Fruit fly (Drosophila melanogaster) whole organism, embryonic: Measurements from ENCODE around the gene Cpr30B.
A peak's percentile ranks its signal among the peaks of the same experiment; 100 is the strongest.

Experiments
- Atf6 ChIP-seq: fragments of 200-800 bp; sonication (Bioruptor generic); IDR thresholded peaks from 2 replicates; pipeline ENCODE4 v1.3.6; 2022; ENCODE audit warnings: missing biosample characterization, missing genetic modification characterization
- CG11560 ChIP-seq: fragments of 200-800 bp; sonication (Bioruptor generic); IDR thresholded peaks from 3 replicates; pipeline ENCODE4 v1.3.6; 2022; ENCODE audit warnings: missing biosample characterization, missing genetic modification characterization
- CG12744 ChIP-seq: fragments of 200-800 bp; sonication (Bioruptor generic); optimal IDR thresholded peaks from 2 replicates; lab custom pipeline; 2016; ENCODE audit warnings: missing biosample characterization, missing genetic modification characterization
- CG13123 ChIP-seq: fragments of 200-800 bp; sonication (Bioruptor generic); optimal IDR thresholded peaks from 2 replicates; lab custom pipeline; 2016; ENCODE audit warnings: missing biosample characterization, missing genetic modification characterization
- CG13624 ChIP-seq: fragments of 200-800 bp; sonication (Bioruptor generic); optimal IDR thresholded peaks from 2 replicates; lab custom pipeline; 2016; ENCODE audit warnings: missing biosample characterization, missing genetic modification characterization
- CG13775 ChIP-seq: fragments of 200-800 bp; sonication (Bioruptor generic); optimal IDR thresholded peaks from 3 replicates; lab custom pipeline; 2017; ENCODE audit warnings: missing biosample characterization, mild to moderate bottlenecking, missing genetic modification characterization
- CG14667 ChIP-seq: fragments of 200-800 bp; sonication (Bioruptor generic); IDR thresholded peaks from 2 replicates; pipeline ENCODE4 v1.3.6; 2022; ENCODE audit warnings: missing biosample characterization, missing genetic modification characterization
- CG14860 ChIP-seq: fragments of 200-800 bp; sonication (Bioruptor generic); IDR thresholded peaks from 3 replicates; pipeline ENCODE4 v1.3.6; 2022; ENCODE audit warnings: missing biosample characterization, missing genetic modification characterization; ENCODE audit not compliant: partially characterized antibody
- CG1529 ChIP-seq: fragments of 200-800 bp; sonication (Bioruptor generic); optimal IDR thresholded peaks from 3 replicates; lab custom pipeline; 2018; ENCODE audit warnings: missing biosample characterization, missing genetic modification characterization
- CG15601 ChIP-seq: fragments of 200-800 bp; sonication (Bioruptor generic); optimal IDR thresholded peaks from 3 replicates; lab custom pipeline; 2019; ENCODE audit warnings: missing biosample characterization, mild to moderate bottlenecking, missing genetic modification characterization, moderate library complexity
- CG15696 ChIP-seq: fragments of 200-800 bp; sonication (Bioruptor generic); optimal IDR thresholded peaks from 2 replicates; lab custom pipeline; 2019; ENCODE audit warnings: missing biosample characterization, mild to moderate bottlenecking, missing genetic modification characterization, moderate library complexity
- CG18476 ChIP-seq: fragments of 200-800 bp; sonication (Bioruptor generic); optimal IDR thresholded peaks from 2 replicates; lab custom pipeline; 2016; ENCODE audit warnings: missing biosample characterization, mild to moderate bottlenecking, missing genetic modification characterization
- CG32532 ChIP-seq: fragments of 200-800 bp; sonication (Bioruptor generic); IDR thresholded peaks from 2 replicates; pipeline ENCODE4 v1.3.6; 2022; ENCODE audit warnings: missing biosample characterization, missing genetic modification characterization
- CG33213 ChIP-seq: fragments of 200-800 bp; sonication (Bioruptor generic); optimal IDR thresholded peaks from 3 replicates; lab custom pipeline; 2016; ENCODE audit warnings: missing biosample characterization, missing genetic modification characterization
- CG4282 ChIP-seq: fragments of 200-800 bp; sonication (Bioruptor generic); optimal IDR thresholded peaks from 2 replicates; lab custom pipeline; 2016; ENCODE audit warnings: missing biosample characterization, missing genetic modification characterization
- CG6683 ChIP-seq: fragments of 200-800 bp; sonication (Bioruptor generic); optimal IDR thresholded peaks from 2 replicates; lab custom pipeline; 2017; ENCODE audit warnings: missing biosample characterization, mild to moderate bottlenecking, missing genetic modification characterization, missing genetic modification reagents
- CG6791 ChIP-seq: fragments of 200-800 bp; sonication (Bioruptor generic); IDR thresholded peaks from 3 replicates; pipeline ENCODE4 v1.3.6; 2022; ENCODE audit warnings: missing biosample characterization, missing genetic modification characterization; ENCODE audit not compliant: partially characterized antibody
- CG7987 ChIP-seq: fragments of 200-800 bp; sonication (Bioruptor generic); optimal IDR thresholded peaks from 2 replicates; lab custom pipeline; 2018; ENCODE audit warnings: missing biosample characterization, mild to moderate bottlenecking, missing genetic modification characterization, moderate library complexity
- CG8290 ChIP-seq, 3 experiments: fragments of 200-800 bp; sonication (Bioruptor generic); optimal IDR thresholded peaks; 2 replicates each; lab custom pipeline; 2016 to 2019; ENCODE audit warnings: missing biosample characterization in 3 of 3, missing genetic modification characterization in 3 of 3, mild to moderate bottlenecking in 2 of 3, moderate library complexity in 1 of 3
- CG9437 ChIP-seq: fragments of 200-800 bp; sonication (Bioruptor generic); optimal IDR thresholded peaks from 2 replicates; lab custom pipeline; 2018; ENCODE audit warnings: missing biosample characterization, mild to moderate bottlenecking, missing genetic modification characterization
- Dll ChIP-seq: fragments of 200-800 bp; sonication (Bioruptor generic); IDR thresholded peaks from 4 replicates; pipeline ENCODE4 v1.3.6; 2022; ENCODE audit warnings: missing biosample characterization, missing genetic modification characterization; ENCODE audit not compliant: partially characterized antibody
- Ets97D ChIP-seq: fragments of 200-800 bp; sonication (Bioruptor generic); optimal IDR thresholded peaks from 3 replicates; lab custom pipeline; 2016; ENCODE audit warnings: missing biosample characterization, missing genetic modification characterization
- GATAe ChIP-seq: fragments of 200-800 bp; sonication (Bioruptor generic); conservative IDR thresholded peaks from 2 replicates; pipeline ENCODE4 v1.3.6; 2022; ENCODE audit warnings: missing biosample characterization, missing genetic modification characterization
- H15 ChIP-seq: fragments of 200-800 bp; sonication (Bioruptor generic); IDR thresholded peaks from 3 replicates; pipeline ENCODE4 v1.3.6; 2022; ENCODE audit warnings: missing biosample characterization, missing genetic modification characterization
- HLH4C ChIP-seq: fragments of 200-800 bp; sonication (Bioruptor generic); IDR thresholded peaks from 3 replicates; pipeline ENCODE4 v1.3.6; 2022; ENCODE audit warnings: missing biosample characterization, missing genetic modification characterization; ENCODE audit not compliant: partially characterized antibody
- HLHmδ ChIP-seq: fragments of 200-800 bp; sonication (Bioruptor generic); optimal IDR thresholded peaks from 2 replicates; lab custom pipeline; 2018; ENCODE audit warnings: missing biosample characterization, mild to moderate bottlenecking, missing genetic modification characterization, moderate library complexity
- Mes4 ChIP-seq: fragments of 200-800 bp; sonication (Bioruptor generic); optimal IDR thresholded peaks from 2 replicates; lab custom pipeline; 2016; ENCODE audit warnings: missing biosample characterization, missing genetic modification characterization
- PHDP ChIP-seq: fragments of 200-800 bp; sonication (Bioruptor generic); optimal IDR thresholded peaks from 3 replicates; lab custom pipeline; 2018; ENCODE audit warnings: missing biosample characterization, mild to moderate bottlenecking, missing genetic modification characterization, moderate library complexity
- Rfx ChIP-seq: fragments of 200-800 bp; sonication (Bioruptor generic); IDR thresholded peaks from 2 replicates; pipeline ENCODE4 v1.3.6; 2022; ENCODE audit warnings: missing biosample characterization, missing genetic modification characterization
- Scr ChIP-seq: fragments of 200-800 bp; sonication (Bioruptor generic); IDR thresholded peaks from 2 replicates; pipeline ENCODE4 v1.3.6; 2022; ENCODE audit warnings: missing biosample characterization, missing genetic modification characterization; ENCODE audit not compliant: partially characterized antibody
- btn ChIP-seq: fragments of 200-800 bp; sonication (Bioruptor generic); optimal IDR thresholded peaks from 2 replicates; lab custom pipeline; 2016; ENCODE audit warnings: missing biosample characterization, missing genetic modification characterization
- cad ChIP-seq: fragments of >200 bp; optimal IDR thresholded peaks from 2 replicates; lab custom pipeline; 2017; ENCODE audit warnings: missing biosample characterization, missing genetic modification characterization
- crol ChIP-seq: fragments of 200-800 bp; sonication (Bioruptor generic); IDR thresholded peaks from 2 replicates; pipeline ENCODE4 v1.3.6; 2022; ENCODE audit warnings: missing biosample characterization, missing genetic modification characterization
- dysf ChIP-seq: fragments of 200-800 bp; sonication (Bioruptor generic); IDR thresholded peaks from 3 replicates; pipeline ENCODE4 v1.3.6; 2022; ENCODE audit warnings: missing biosample characterization, missing genetic modification characterization
- emc ChIP-seq: fragments of 200-800 bp; sonication (Bioruptor generic); optimal IDR thresholded peaks from 2 replicates; lab custom pipeline; 2016; ENCODE audit warnings: missing biosample characterization, missing genetic modification characterization
- ewg ChIP-seq: fragments of 200-800 bp; sonication (Bioruptor generic); optimal IDR thresholded peaks from 3 replicates; lab custom pipeline; 2017; ENCODE audit warnings: mild to moderate bottlenecking, missing biosample characterization, missing genetic modification reagents, missing genetic modification characterization
- fd3F ChIP-seq: fragments of 200-800 bp; sonication (Bioruptor generic); optimal IDR thresholded peaks from 2 replicates; lab custom pipeline; 2018; ENCODE audit warnings: missing biosample characterization, mild to moderate bottlenecking, missing genetic modification characterization, moderate library complexity
- fru ChIP-seq: fragments of >200 bp; optimal IDR thresholded peaks from 2 replicates; lab custom pipeline; 2017
- grau ChIP-seq: fragments of 200-800 bp; optimal IDR thresholded peaks from 3 replicates; lab custom pipeline; 2019; ENCODE audit warnings: missing biosample characterization, mild to moderate bottlenecking, missing genetic modification characterization, moderate library complexity
- gt ChIP-seq: fragments of 200-800 bp; sonication (Bioruptor generic); IDR thresholded peaks from 2 replicates; pipeline ENCODE4 v1.3.6; 2022; ENCODE audit warnings: missing biosample characterization, missing genetic modification characterization
- kni ChIP-seq: fragments of 200-800 bp; sonication (Bioruptor generic); optimal IDR thresholded peaks from 3 replicates; lab custom pipeline; 2017; ENCODE audit warnings: mild to moderate bottlenecking, missing biosample characterization, missing genetic modification reagents, missing genetic modification characterization
- lbe ChIP-seq: fragments of 200-800 bp; sonication (Bioruptor generic); optimal IDR thresholded peaks from 2 replicates; lab custom pipeline; 2016; ENCODE audit warnings: missing biosample characterization, mild to moderate bottlenecking, missing genetic modification characterization
- mirr ChIP-seq: fragments of 200-800 bp; sonication (Bioruptor generic); optimal IDR thresholded peaks from 3 replicates; lab custom pipeline; 2018; ENCODE audit warnings: missing biosample characterization, mild to moderate bottlenecking, missing genetic modification characterization
- nmo ChIP-seq: fragments of 200-800 bp; sonication (Bioruptor generic); optimal IDR thresholded peaks from 2 replicates; lab custom pipeline; 2018; ENCODE audit warnings: missing biosample characterization, mild to moderate bottlenecking, missing genetic modification characterization, moderate library complexity
- peb ChIP-seq: fragments of 200-800 bp; sonication (Bioruptor generic); IDR thresholded peaks from 2 replicates; pipeline ENCODE4 v1.3.6; 2022; ENCODE audit warnings: missing biosample characterization, missing genetic modification characterization
- ranshi ChIP-seq: fragments of 200-800 bp; sonication (Bioruptor generic); IDR thresholded peaks from 2 replicates; pipeline ENCODE4 v1.3.6; 2022; ENCODE audit warnings: missing biosample characterization, missing genetic modification characterization
- twi ChIP-seq: fragments of 200-800 bp; optimal IDR thresholded peaks from 2 replicates; lab custom pipeline; 2019; ENCODE audit warnings: missing biosample characterization, mild to moderate bottlenecking, missing genetic modification characterization, moderate library complexity
- unc-4 ChIP-seq: fragments of 200-800 bp; sonication (Bioruptor generic); IDR thresholded peaks from 2 replicates; pipeline ENCODE4 v1.3.6; 2022; ENCODE audit warnings: missing biosample characterization, missing genetic modification characterization; ENCODE audit not compliant: partially characterized antibody
- yki ChIP-seq: fragments of >200 bp; optimal IDR thresholded peaks from 3 replicates; lab custom pipeline; 2018

Cpr30B gene

DNA sequence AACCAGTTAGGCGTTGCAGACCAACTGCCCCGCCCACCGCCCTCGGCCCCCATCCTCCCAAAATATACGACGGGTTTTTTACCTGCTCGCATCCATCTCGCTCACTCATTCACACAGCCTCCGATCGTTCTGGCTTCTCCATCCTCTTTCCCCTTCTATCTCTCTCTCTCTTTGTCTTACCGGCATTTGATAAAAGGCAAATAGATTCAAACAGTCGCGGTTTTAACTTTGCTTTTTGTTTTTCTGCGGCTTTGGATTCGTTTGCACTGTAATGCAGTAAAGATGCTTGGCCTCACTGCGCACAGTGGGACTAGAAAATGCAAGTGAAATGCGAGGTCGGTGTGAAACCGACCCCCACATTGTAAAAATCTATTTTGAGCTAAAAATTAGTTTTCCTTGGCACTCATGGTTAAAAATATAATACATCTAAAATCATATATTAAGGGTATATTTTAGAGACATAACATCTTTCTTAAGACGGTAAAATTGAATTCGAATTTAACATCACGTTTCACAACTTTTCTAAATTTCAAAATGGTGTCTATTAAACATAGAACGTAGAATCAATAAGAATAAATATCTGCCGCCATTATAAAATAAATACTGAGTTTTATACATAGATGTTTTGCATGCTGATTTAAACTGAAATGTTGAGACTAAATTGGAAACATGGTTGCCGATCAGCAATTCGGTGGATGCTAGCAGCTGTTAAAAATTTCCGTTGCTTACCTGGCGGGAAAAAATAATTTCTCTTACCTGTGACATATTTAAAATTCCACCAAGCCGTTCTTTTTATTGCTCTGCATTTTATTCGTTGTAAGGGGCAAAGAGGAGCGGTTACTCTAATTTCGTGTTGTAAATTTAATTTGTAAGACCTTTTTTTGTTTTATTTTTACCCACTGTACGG, 46.0 kb upstream of the Cpr30B start (continued):
- TF ChIP-seq CG18476 (peak; percentile 10), GATAe (GFP tag; lab: Robert Waterston, UW) (no peak), Atf6 (GFP tag; lab: Robert Waterston, UW) (no peak), CG6683 (no peak), dysf (GFP tag; lab: Robert Waterston, UW) (no peak), CG11560 (no peak), Scr (no peak), lbe (GFP tag; lab: Kevin White, UChicago) (no peak), CG4282 (peak; percentile 27), HLH4C (GFP tag; lab: Robert Waterston, UW) (no peak), Ets97D (GFP tag; lab: Kevin White, UChicago) (no peak), H15 (no peak), Mes4 (GFP tag; lab: Kevin White, UChicago) (no peak), CG6791 (no peak), nmo (peak; percentile 16), CG14860 (GFP tag; lab: Robert Waterston, UW) (no peak), emc (no peak), grau (tag; lab: Kevin White, UChicago) (no peak), CG33213 (GFP tag; lab: Kevin White, UChicago) (no peak), mirr (no peak), CG14667 (GFP tag; lab: Robert Waterston, UW) (peak; percentile 10; the same call in 1 of the 2 replicates), Dll (no peak; the same call in 3 of the 4 replicates), crol (GFP tag; lab: Robert Waterston, UW) (peak; percentile 84), kni (peak; percentile 40), peb (GFP tag; lab: Robert Waterston, UW) (no peak), ewg (GFP tag; lab: Kevin White, UChicago) (no peak), PHDP (tag; lab: Kevin White, UChicago) (no peak), gt (GFP tag; lab: Robert Waterston, UW) (no peak), CG8290 (GFP tag; optimal IDR thresholded peaks at IDR 0.05; lab: Kevin White, UChicago) (no peak), CG8290 (tag; optimal IDR thresholded peaks at IDR 0.05; lab: Kevin White, UChicago) (no peak), unc-4 (GFP tag; lab: Robert Waterston, UW) (no peak), yki (lab: Kevin White, UChicago) (no peak), HLHmδ (GFP tag; lab: Kevin White, UChicago) (no peak), CG7987 (GFP tag; lab: Kevin White, UChicago) (no peak), CG9437 (GFP tag; lab: Kevin White, UChicago) (no peak), fru (no peak), ranshi (GFP tag; lab: Robert Waterston, UW) (no peak), CG15696 (tag; lab: Kevin White, UChicago) (no peak), CG15601 (tag; lab: Kevin White, UChicago) (no peak), CG13624 (GFP tag; lab: Kevin White, UChicago) (no peak), CG13775 (GFP tag; lab: Kevin White, UChicago) (peak; percentile 6), cad (GFP tag; lab: Kevin White, UChicago) (peak; percentile 51), CG1529 (no peak), fd3F (GFP tag; lab: Kevin White, UChicago) (no peak), CG12744 (GFP tag; lab: Kevin White, UChicago) (no peak), CG32532 (GFP tag; lab: Robert Waterston, UW) (no peak), btn (GFP tag; lab: Kevin White, UChicago) (no peak), Rfx (GFP tag; lab: Robert Waterston, UW) (no peak), CG13123 (no peak), twi (tag; lab: Kevin White, UChicago) (no peak)
